Worm (Caenorhabditis elegans) whole organism, L1 larva: ENCODE results near the gene T18D3.6.

Experiments used
- C16A3.4 ChIP-seq: fragments of 150-350 bp; optimal IDR thresholded peaks from 2 replicates; lab custom pipeline; 2014; ENCODE audit warnings: missing biosample characterization, missing genetic modification characterization
- C34B4.2 ChIP-seq: sonication (generic microtip); optimal IDR thresholded peaks from 2 replicates; lab custom pipeline; 2017; ENCODE audit warnings: mild to moderate bottlenecking, missing genetic modification characterization, missing compliant biosample characterization
- aha-1 ChIP-seq: fragments of 150-350 bp; optimal IDR thresholded peaks from 2 replicates; lab custom pipeline; 2014; ENCODE audit warnings: missing biosample characterization, missing genetic modification characterization
- aly-2 ChIP-seq: fragments of 150-350 bp; optimal IDR thresholded peaks from 2 replicates; lab custom pipeline; 2014; ENCODE audit warnings: missing biosample characterization, missing genetic modification characterization
- blmp-1 ChIP-seq: fragments of 150-350 bp; optimal IDR thresholded peaks from 2 replicates; lab custom pipeline; 2014; ENCODE audit warnings: missing biosample characterization, missing genetic modification characterization
- ceh-88 ChIP-seq: fragments of 200-800 bp; sonication (Bioruptor generic); IDR thresholded peaks from 2 replicates; pipeline ENCODE4 v1.3.6; 2022; ENCODE audit warnings: missing genetic modification characterization, missing compliant biosample characterization
- ces-1 ChIP-seq: fragments of 150-350 bp; optimal IDR thresholded peaks from 2 replicates; lab custom pipeline; 2014; ENCODE audit warnings: missing biosample characterization, missing genetic modification reagents, missing genetic modification characterization
- efl-1 ChIP-seq, 4 experiments: fragments of 150-350 bp; optimal IDR thresholded peaks in 3 of 4; peaks in 1 of 4; 1 replicate in 1 of 4; 2 replicates in 3 of 4; lab custom pipeline; 2014; ENCODE audit warnings: missing biosample characterization in 2 of 4, missing genetic modification characterization in 2 of 4, missing genetic modification reagents in 2 of 4
- efl-3 ChIP-seq: fragments of 200-800 bp; sonication (Bioruptor generic); optimal IDR thresholded peaks from 2 replicates; lab custom pipeline; 2018; ENCODE audit warnings: mild to moderate bottlenecking, missing genetic modification characterization, missing compliant biosample characterization
- elt-2 ChIP-seq: sonication (generic microtip); optimal IDR thresholded peaks from 2 replicates; lab custom pipeline; 2016; ENCODE audit warnings: missing genetic modification characterization, mild to moderate bottlenecking, inconsistent platforms, missing compliant biosample characterization, missing genetic modification reagents
- fkh-10 ChIP-seq: sonication (generic microtip); optimal IDR thresholded peaks from 2 replicates; lab custom pipeline; 2017; ENCODE audit warnings: missing biosample characterization, missing genetic modification reagents, missing genetic modification characterization
- fkh-4 ChIP-seq: sonication (generic microtip); optimal IDR thresholded peaks from 2 replicates; lab custom pipeline; 2016; ENCODE audit warnings: missing compliant biosample characterization, missing genetic modification characterization, borderline replicate concordance
- grh-1 ChIP-seq: fragments of 200-800 bp; sonication (Bioruptor generic); IDR thresholded peaks from 2 replicates; pipeline ENCODE4 v1.3.6; 2022; ENCODE audit warnings: missing genetic modification reagents, missing genetic modification characterization, missing compliant biosample characterization
- hlh-4 ChIP-seq: sonication (generic microtip); optimal IDR thresholded peaks from 2 replicates; lab custom pipeline; 2016; ENCODE audit warnings: mild to moderate bottlenecking, missing genetic modification characterization, missing compliant biosample characterization
- lin-14 ChIP-seq: fragments of 200-800 bp; sonication (Bioruptor generic); optimal IDR thresholded peaks from 2 replicates; lab custom pipeline; 2018; ENCODE audit warnings: mild to moderate bottlenecking, missing genetic modification characterization, moderate library complexity, missing compliant biosample characterization
- lin-15B ChIP-seq: fragments of 150-350 bp; sonication (generic microtip); optimal IDR thresholded peaks from 3 replicates; lab custom pipeline; 2014; ENCODE audit warnings: missing biosample characterization, missing genetic modification characterization
- lin-35 ChIP-seq, 2 experiments: fragments of 150-350 bp; optimal IDR thresholded peaks; 2 replicates each; lab custom pipeline; 2014; ENCODE audit warnings: missing biosample characterization in 2 of 2, missing genetic modification characterization in 2 of 2, missing genetic modification reagents in 2 of 2
- lin-39 ChIP-seq: fragments of 150-350 bp; optimal IDR thresholded peaks from 2 replicates; lab custom pipeline; 2014; ENCODE audit warnings: missing biosample characterization, missing genetic modification reagents, missing genetic modification characterization
- mab-9 ChIP-seq: fragments of 200-800 bp; sonication (Bioruptor generic); IDR thresholded peaks from 2 replicates; pipeline ENCODE4 v1.3.6; 2022; ENCODE audit warnings: missing genetic modification reagents, missing genetic modification characterization, missing compliant biosample characterization
- mdl-1 ChIP-seq, 2 experiments: fragments of 150-350 bp; optimal IDR thresholded peaks; 2 replicates each; lab custom pipeline; 2014 to 2017; ENCODE audit warnings: missing biosample characterization in 2 of 2, missing genetic modification characterization in 2 of 2, inconsistent platforms in 1 of 2
- mep-1 ChIP-seq: fragments of 150-350 bp; optimal IDR thresholded peaks from 2 replicates; lab custom pipeline; 2014; ENCODE audit warnings: missing biosample characterization, missing genetic modification characterization
- nhr-20 ChIP-seq: sonication (generic microtip); optimal IDR thresholded peaks from 2 replicates; lab custom pipeline; 2016; ENCODE audit warnings: mild to moderate bottlenecking, missing genetic modification characterization, missing compliant biosample characterization
- nhr-237 ChIP-seq: fragments of 150-350 bp; optimal IDR thresholded peaks from 2 replicates; lab custom pipeline; 2014; ENCODE audit warnings: missing biosample characterization, missing genetic modification characterization
- nhr-47 ChIP-seq: sonication (generic microtip); optimal IDR thresholded peaks from 2 replicates; lab custom pipeline; 2016; ENCODE audit warnings: mild to moderate bottlenecking, missing genetic modification characterization, moderate library complexity, missing compliant biosample characterization
- nhr-71 ChIP-seq: sonication (generic microtip); optimal IDR thresholded peaks from 2 replicates; lab custom pipeline; 2016; ENCODE audit warnings: mild to moderate bottlenecking, missing genetic modification characterization, moderate library complexity, missing compliant biosample characterization
- nhr-84 ChIP-seq: sonication (generic microtip); optimal IDR thresholded peaks from 2 replicates; lab custom pipeline; 2017; ENCODE audit warnings: missing biosample characterization, missing genetic modification characterization
- pax-3 ChIP-seq: fragments of 200-800 bp; sonication (Bioruptor generic); optimal IDR thresholded peaks from 2 replicates; lab custom pipeline; 2018; ENCODE audit warnings: mild to moderate bottlenecking, missing genetic modification characterization, moderate library complexity, missing compliant biosample characterization
- rnt-1 ChIP-seq: sonication (generic microtip); optimal IDR thresholded peaks from 2 replicates; lab custom pipeline; 2016; ENCODE audit warnings: mild to moderate bottlenecking, missing genetic modification characterization, moderate library complexity, missing compliant biosample characterization
- snpc-4 ChIP-seq: fragments of 150-350 bp; optimal IDR thresholded peaks from 2 replicates; lab custom pipeline; 2014; ENCODE audit warnings: missing biosample characterization, missing genetic modification characterization
- snu-23 ChIP-seq: sonication (generic microtip); optimal IDR thresholded peaks from 2 replicates; lab custom pipeline; 2016; ENCODE audit warnings: missing genetic modification characterization, missing compliant biosample characterization
- sox-4 ChIP-seq: sonication (generic microtip); optimal IDR thresholded peaks from 2 replicates; lab custom pipeline; 2016; ENCODE audit warnings: missing genetic modification characterization, missing compliant biosample characterization
- sup-37 ChIP-seq: fragments of 200-800 bp; sonication (Bioruptor generic); optimal IDR thresholded peaks from 2 replicates; lab custom pipeline; 2018; ENCODE audit warnings: mild to moderate bottlenecking, missing genetic modification characterization, missing compliant biosample characterization
- swsn-7 ChIP-seq: sonication (generic microtip); optimal IDR thresholded peaks from 2 replicates; lab custom pipeline; 2016; ENCODE audit warnings: missing genetic modification characterization, missing compliant biosample characterization
- tbx-2 ChIP-seq: sonication (generic microtip); optimal IDR thresholded peaks from 2 replicates; lab custom pipeline; 2016; ENCODE audit warnings: missing genetic modification characterization, missing compliant biosample characterization
- zag-1 ChIP-seq: fragments of 150-350 bp; optimal IDR thresholded peaks from 2 replicates; lab custom pipeline; 2014; ENCODE audit warnings: missing biosample characterization, missing genetic modification characterization
- zip-4 ChIP-seq: fragments of 200-800 bp; sonication (Bioruptor generic); optimal IDR thresholded peaks from 2 replicates; lab custom pipeline; 2018; ENCODE audit warnings: mild to moderate bottlenecking, missing genetic modification characterization, moderate library complexity, missing compliant biosample characterization

Gene T18D3.6

ce11 chrX:12449262-12449942, at the start of gene T18D3.6:
T18D3.6 (plus strand) TSS chrX:12449892.
- TF ChIP-seq nhr-84: no peak
- peak in 1 of 2 experiments; percentile 15 for TF ChIP-seq lin-35 (GFP tag; optimal IDR thresholded peaks at IDR 0.05; lab: Kevin White, UChicago)
- TF ChIP-seq snu-23 (GFP tag; lab: Kevin White, UChicago): peak; percentile 25
- TF ChIP-seq elt-2 (tag; lab: Kevin White, UChicago): peak; percentile 3
- no peak for TF ChIP-seq lin-15B (tag; lab: Kevin White, UChicago)
- no peak for TF ChIP-seq sox-4 (tag; lab: Kevin White, UChicago)
- TF ChIP-seq nhr-20 (tag; lab: Kevin White, UChicago): peak; percentile 23
- peak; percentile 4 for TF ChIP-seq blmp-1
- peak; percentile 19 for TF ChIP-seq rnt-1
- peak; percentile 4 for TF ChIP-seq nhr-71 (tag; lab: Kevin White, UChicago)
- TF ChIP-seq mdl-1 (tag; optimal IDR thresholded peaks at IDR 0.05; lab: Kevin White, UChicago): peak in 1 of 2 experiments; percentile 7
- peak; percentile 60 for TF ChIP-seq lin-14 (GFP tag; lab: Kevin White, UChicago)
- no peak for TF ChIP-seq sup-37 (GFP tag; lab: Kevin White, UChicago)
- TF ChIP-seq hlh-4 (tag; lab: Kevin White, UChicago): no peak

- TF ChIP-seq efl-1 (optimal IDR thresholded peaks at IDR 0.05; lab: Kevin White, UChicago) (no peak), efl-1 (GFP tag; optimal IDR thresholded peaks at IDR 0.05 in 1 of 2; lab: Kevin White, UChicago) (peak in 1 of 2 experiments; percentile 46), snpc-4 (no peak), mab-9 (GFP tag; lab: Robert Waterston, UW) (peak; percentile 74), lin-39 (peak; percentile 4), nhr-20 (tag; lab: Kevin White, UChicago) (no peak), lin-14 (GFP tag; lab: Kevin White, UChicago) (peak; percentile 67), efl-3 (GFP tag; lab: Kevin White, UChicago) (no peak)
Observed at ce11 chrX:12404729-12405128, 45.0 kb upstream of the T18D3.6 start.

ce11 chrX:12406037-12406436, 43.7 kb upstream of the T18D3.6 start:
- no peak for TF ChIP-seq efl-1 (optimal IDR thresholded peaks at IDR 0.05; lab: Kevin White, UChicago)
- peak in 1 of 2 experiments; percentile 30 for TF ChIP-seq efl-1 (GFP tag; optimal IDR thresholded peaks at IDR 0.05 in 1 of 2; lab: Kevin White, UChicago)
- TF ChIP-seq lin-14 (GFP tag; lab: Kevin White, UChicago): peak; percentile 43
- TF ChIP-seq nhr-71 (tag; lab: Kevin White, UChicago): peak; percentile 6
- no peak for TF ChIP-seq C34B4.2 (tag; lab: Kevin White, UChicago)
- TF ChIP-seq, all 84 proteins: peak for 3

- no peak for TF ChIP-seq lin-14 (GFP tag; lab: Kevin White, UChicago)
- no peak for TF ChIP-seq grh-1
- TF ChIP-seq zip-4: no peak
- no peak for TF ChIP-seq pax-3
- TF ChIP-seq aly-2 (tag; lab: Kevin White, UChicago): no peak
- TF ChIP-seq tbx-2 (tag; lab: Kevin White, UChicago): no peak
- no peak for TF ChIP-seq nhr-84
- no peak for TF ChIP-seq zag-1 (tag; lab: Kevin White, UChicago)
- TF ChIP-seq mdl-1 (tag; optimal IDR thresholded peaks at IDR 0.05; lab: Kevin White, UChicago): no peak
- no peak for TF ChIP-seq fkh-4
- TF ChIP-seq ceh-88: no peak
- TF ChIP-seq aha-1: no peak
Observed at ce11 chrX:12406592-12406991, 43.1 kb upstream of the T18D3.6 start.

ce11 chrX:12407297-12407696, 42.4 kb upstream of the T18D3.6 start:
- TF ChIP-seq nhr-47 (tag; lab: Kevin White, UChicago) (peak; percentile 20), mep-1 (no peak), nhr-237 (tag; lab: Kevin White, UChicago) (no peak), nhr-71 (tag; lab: Kevin White, UChicago) (peak; percentile 22), snu-23 (GFP tag; lab: Kevin White, UChicago) (no peak), fkh-10 (GFP tag; lab: Kevin White, UChicago) (peak; percentile 83), ces-1 (GFP tag; lab: Kevin White, UChicago) (peak; percentile 78), lin-14 (GFP tag; lab: Kevin White, UChicago) (peak; percentile 78), mab-9 (GFP tag; lab: Robert Waterston, UW) (no peak), tbx-2 (tag; lab: Kevin White, UChicago) (peak; percentile 30), C16A3.4 (tag; lab: Kevin White, UChicago) (no peak), aly-2 (tag; lab: Kevin White, UChicago) (no peak), hlh-4 (tag; lab: Kevin White, UChicago) (no peak), swsn-7 (tag; lab: Kevin White, UChicago) (peak; percentile 8)
